Fruit fly (Drosophila melanogaster) whole organism, embryonic: ENCODE measurements around the gene synr.

Experiments used
- CG10147 ChIP-seq: fragments of 200-800 bp; sonication (Bioruptor generic); optimal IDR thresholded peaks from 2 replicates; lab custom pipeline; 2019; ENCODE audit warnings: missing biosample characterization, mild to moderate bottlenecking, missing genetic modification characterization, moderate library complexity
- CG11560 ChIP-seq: fragments of 200-800 bp; sonication (Bioruptor generic); IDR thresholded peaks from 3 replicates; pipeline ENCODE4 v1.3.6; 2022; ENCODE audit warnings: missing biosample characterization, missing genetic modification characterization
- CG13424 ChIP-seq: fragments of 200-800 bp; sonication (Bioruptor generic); optimal IDR thresholded peaks from 2 replicates; lab custom pipeline; 2019; ENCODE audit warnings: missing biosample characterization, mild to moderate bottlenecking, missing genetic modification characterization, moderate library complexity
- CG14965 ChIP-seq: fragments of 200-800 bp; sonication (Bioruptor generic); optimal IDR thresholded peaks from 2 replicates; lab custom pipeline; 2016; ENCODE audit warnings: missing biosample characterization, missing genetic modification characterization, borderline replicate concordance
- CG1603 ChIP-seq: fragments of 200-800 bp; sonication (Bioruptor generic); optimal IDR thresholded peaks from 2 replicates; lab custom pipeline; 2019; ENCODE audit warnings: missing biosample characterization, mild to moderate bottlenecking, missing genetic modification characterization, moderate library complexity
- CG16813 ChIP-seq: fragments of 200-800 bp; sonication (Bioruptor generic); IDR thresholded peaks from 3 replicates; pipeline ENCODE4 v1.3.6; 2022; ENCODE audit warnings: missing biosample characterization, missing genetic modification characterization; ENCODE audit not compliant: partially characterized antibody
- CG4424 ChIP-seq: fragments of 200-800 bp; sonication (Bioruptor generic); optimal IDR thresholded peaks from 3 replicates; lab custom pipeline; 2016; ENCODE audit warnings: missing biosample characterization, missing genetic modification characterization
- CG4617 ChIP-seq: fragments of 200-800 bp; sonication (Bioruptor generic); optimal IDR thresholded peaks from 3 replicates; lab custom pipeline; 2016; ENCODE audit warnings: missing biosample characterization, missing genetic modification characterization, borderline replicate concordance
- CG6791 ChIP-seq: fragments of 200-800 bp; sonication (Bioruptor generic); IDR thresholded peaks from 3 replicates; pipeline ENCODE4 v1.3.6; 2022; ENCODE audit warnings: missing biosample characterization, missing genetic modification characterization; ENCODE audit not compliant: partially characterized antibody
- CG8359 ChIP-seq: fragments of 200-800 bp; sonication (Bioruptor generic); optimal IDR thresholded peaks from 2 replicates; lab custom pipeline; 2017; ENCODE audit warnings: missing biosample characterization, mild to moderate bottlenecking, missing genetic modification characterization, borderline replicate concordance
- CG9437 ChIP-seq: fragments of 200-800 bp; sonication (Bioruptor generic); optimal IDR thresholded peaks from 2 replicates; lab custom pipeline; 2018; ENCODE audit warnings: missing biosample characterization, mild to moderate bottlenecking, missing genetic modification characterization
- HLH3B ChIP-seq: fragments of 200-800 bp; sonication (Bioruptor generic); IDR thresholded peaks from 2 replicates; pipeline ENCODE4 v1.3.6; 2022; ENCODE audit warnings: missing biosample characterization, missing genetic modification characterization
- HLH4C ChIP-seq: fragments of 200-800 bp; sonication (Bioruptor generic); IDR thresholded peaks from 3 replicates; pipeline ENCODE4 v1.3.6; 2022; ENCODE audit warnings: missing biosample characterization, missing genetic modification characterization; ENCODE audit not compliant: partially characterized antibody
- Hey ChIP-seq: fragments of 200-800 bp; sonication (Bioruptor generic); optimal IDR thresholded peaks from 3 replicates; lab custom pipeline; 2018; ENCODE audit warnings: missing biosample characterization, mild to moderate bottlenecking, missing genetic modification characterization
- Hr51 ChIP-seq, 2 experiments: fragments of 200-800 bp; sonication (Bioruptor generic); optimal IDR thresholded peaks; 2 replicates in 1 of 2; 3 replicates in 1 of 2; lab custom pipeline; 2016 to 2018; ENCODE audit warnings: missing biosample characterization in 2 of 2, missing genetic modification characterization in 2 of 2, mild to moderate bottlenecking in 1 of 2, moderate library complexity in 1 of 2
- Hr78 ChIP-seq, 2 experiments: fragments of 200-800 bp in 1 of 2; fragments of >200 bp in 1 of 2; sonication (Bioruptor generic) in 1 of 2; optimal IDR thresholded peaks; 2 replicates each; lab custom pipeline; 2017 to 2019; ENCODE audit warnings: missing biosample characterization in 2 of 2, missing genetic modification characterization in 2 of 2, mild to moderate bottlenecking in 1 of 2, moderate library complexity in 1 of 2
- MBD-R2 ChIP-seq: fragments of 200-800 bp; sonication (Bioruptor generic); IDR thresholded peaks from 2 replicates; pipeline ENCODE4 v1.3.6; 2022; ENCODE audit warnings: missing biosample characterization, missing genetic modification characterization
- MESR4 ChIP-seq: fragments of 200-800 bp; sonication (Bioruptor generic); optimal IDR thresholded peaks from 2 replicates; lab custom pipeline; 2018; ENCODE audit warnings: missing biosample characterization, mild to moderate bottlenecking, missing genetic modification characterization, moderate library complexity
- Med ChIP-seq: fragments of 200-800 bp; sonication (Bioruptor generic); peaks from one replicate; lab custom pipeline; 2016; ENCODE audit warnings: missing biosample characterization, missing genetic modification characterization, mild to moderate bottlenecking, inconsistent platforms, moderate library complexity
- Pdp1 ChIP-seq, 2 experiments: fragments of 200-800 bp; sonication (Bioruptor generic); optimal IDR thresholded peaks; 3 replicates each; lab custom pipeline; 2016; ENCODE audit warnings: missing biosample characterization in 2 of 2, missing genetic modification characterization in 2 of 2, mild to moderate bottlenecking in 1 of 2, moderate library complexity in 1 of 2
- Rx ChIP-seq: fragments of 200-800 bp; sonication (Bioruptor generic); IDR thresholded peaks from 2 replicates; pipeline ENCODE4 v1.3.6; 2022; ENCODE audit warnings: missing biosample characterization, missing genetic modification characterization
- Spps ChIP-seq: fragments of 200-800 bp; sonication (Bioruptor generic); optimal IDR thresholded peaks from 2 replicates; lab custom pipeline; 2018; ENCODE audit warnings: missing biosample characterization, mild to moderate bottlenecking, missing genetic modification characterization
- Taf1 ChIP-seq: fragments of 200-800 bp; sonication (Bioruptor generic); IDR thresholded peaks from 2 replicates; pipeline ENCODE4 v1.3.6; 2022; ENCODE audit warnings: missing biosample characterization, missing genetic modification characterization
- Xbp1 ChIP-seq: fragments of 200-800 bp; sonication (Bioruptor generic); optimal IDR thresholded peaks from 3 replicates; lab custom pipeline; 2016; ENCODE audit warnings: missing biosample characterization, mild to moderate bottlenecking, missing genetic modification characterization
- YL-1 ChIP-seq: fragments of 200-800 bp; sonication (Bioruptor generic); optimal IDR thresholded peaks from 3 replicates; lab custom pipeline; 2017; ENCODE audit warnings: missing biosample characterization, mild to moderate bottlenecking, missing genetic modification characterization
- aop ChIP-seq: fragments of 200-800 bp; sonication (Bioruptor generic); IDR thresholded peaks from 2 replicates; pipeline ENCODE4 v1.3.6; 2022; ENCODE audit warnings: missing biosample characterization, missing genetic modification characterization
- bsh ChIP-seq, 2 experiments: fragments of 200-800 bp; sonication (Bioruptor generic); optimal IDR thresholded peaks; 2 replicates each; lab custom pipeline; 2017 to 2018; ENCODE audit warnings: mild to moderate bottlenecking in 2 of 2, missing biosample characterization in 2 of 2, missing genetic modification characterization in 2 of 2, moderate library complexity in 1 of 2
- cad ChIP-seq: fragments of >200 bp; optimal IDR thresholded peaks from 2 replicates; lab custom pipeline; 2017; ENCODE audit warnings: missing biosample characterization, missing genetic modification characterization
- chinmo ChIP-seq: fragments of 200-800 bp; sonication (Bioruptor generic); IDR thresholded peaks from 4 replicates; pipeline ENCODE4 v1.3.6; 2022; ENCODE audit warnings: missing biosample characterization, missing genetic modification characterization; ENCODE audit not compliant: partially characterized antibody
- crc ChIP-seq: fragments of 200-800 bp; sonication (Bioruptor generic); optimal IDR thresholded peaks from 2 replicates; lab custom pipeline; 2016; ENCODE audit warnings: missing biosample characterization, missing genetic modification characterization
- dimm ChIP-seq: fragments of 200-800 bp; sonication (Bioruptor generic); IDR thresholded peaks from 2 replicates; pipeline ENCODE4 v1.3.6; 2022; ENCODE audit warnings: missing biosample characterization, missing genetic modification characterization
- dpn ChIP-seq, 2 experiments: fragments of 200-800 bp; sonication (Bioruptor generic); optimal IDR thresholded peaks; 3 replicates each; lab custom pipeline; 2016; ENCODE audit warnings: missing biosample characterization in 2 of 2, missing genetic modification characterization in 2 of 2
- fru ChIP-seq: fragments of >200 bp; optimal IDR thresholded peaks from 2 replicates; lab custom pipeline; 2017
- ftz-f1 ChIP-seq: fragments of 200-800 bp; sonication (Bioruptor generic); optimal IDR thresholded peaks from 2 replicates; lab custom pipeline; 2016; ENCODE audit warnings: missing biosample characterization, missing genetic modification characterization
- gfzf ChIP-seq: fragments of 200-800 bp; sonication (Bioruptor generic); optimal IDR thresholded peaks from 2 replicates; lab custom pipeline; 2016; ENCODE audit warnings: missing biosample characterization, mild to moderate bottlenecking, missing genetic modification characterization, moderate library complexity
- grn ChIP-seq: fragments of 200-800 bp; sonication (Bioruptor generic); optimal IDR thresholded peaks from 3 replicates; lab custom pipeline; 2017; ENCODE audit warnings: missing biosample characterization, missing genetic modification characterization
- hbn ChIP-seq: fragments of 200-800 bp; sonication (Bioruptor generic); IDR thresholded peaks from 2 replicates; pipeline ENCODE4 v1.3.6; 2022; ENCODE audit warnings: missing biosample characterization, missing genetic modification characterization; ENCODE audit not compliant: partially characterized antibody
- jing ChIP-seq: fragments of 200-800 bp; sonication (Bioruptor generic); optimal IDR thresholded peaks from 2 replicates; lab custom pipeline; 2018; ENCODE audit warnings: missing biosample characterization, mild to moderate bottlenecking, missing genetic modification characterization
- kni ChIP-seq: fragments of 200-800 bp; sonication (Bioruptor generic); optimal IDR thresholded peaks from 3 replicates; lab custom pipeline; 2017; ENCODE audit warnings: mild to moderate bottlenecking, missing biosample characterization, missing genetic modification reagents, missing genetic modification characterization
- pfk ChIP-seq: fragments of 200-800 bp; sonication (Bioruptor generic); optimal IDR thresholded peaks from 2 replicates; lab custom pipeline; 2018; ENCODE audit warnings: missing biosample characterization, mild to moderate bottlenecking, missing genetic modification characterization, moderate library complexity
- phol ChIP-seq: fragments of 200-800 bp; sonication (Bioruptor generic); optimal IDR thresholded peaks from 3 replicates; lab custom pipeline; 2018; ENCODE audit warnings: missing biosample characterization, mild to moderate bottlenecking, missing genetic modification characterization, moderate library complexity
- pita ChIP-seq: fragments of 200-800 bp; sonication (Bioruptor generic); optimal IDR thresholded peaks from 2 replicates; lab custom pipeline; 2017; ENCODE audit warnings: missing biosample characterization, mild to moderate bottlenecking, missing genetic modification characterization
- pzg ChIP-seq: fragments of 200-800 bp; sonication (Bioruptor generic); optimal IDR thresholded peaks from 3 replicates; lab custom pipeline; 2018; ENCODE audit warnings: missing biosample characterization, mild to moderate bottlenecking, missing genetic modification characterization, moderate library complexity
- sens ChIP-seq: fragments of 200-800 bp; sonication (Bioruptor generic); peaks from one replicate; lab custom pipeline; 2016; ENCODE audit warnings: missing biosample characterization, missing genetic modification characterization
- sim ChIP-seq: fragments of 200-800 bp; sonication (Bioruptor generic); IDR thresholded peaks from 2 replicates; pipeline ENCODE4 v1.3.6; 2022; ENCODE audit warnings: missing biosample characterization, missing genetic modification characterization
- slp2 ChIP-seq: fragments of 200-800 bp; sonication (Bioruptor generic); optimal IDR thresholded peaks from 2 replicates; lab custom pipeline; 2016; ENCODE audit warnings: missing biosample characterization, missing genetic modification characterization
- vnd ChIP-seq: fragments of 200-800 bp; sonication (Bioruptor generic); IDR thresholded peaks from 3 replicates; pipeline ENCODE4 v1.3.6; 2022; ENCODE audit warnings: missing biosample characterization, missing genetic modification characterization; ENCODE audit not compliant: partially characterized antibody
- wdn ChIP-seq: fragments of 200-800 bp; sonication (Bioruptor generic); IDR thresholded peaks from 2 replicates; pipeline ENCODE4 v1.3.6; 2022; ENCODE audit warnings: missing biosample characterization, missing genetic modification characterization

Gene synr

DNA sequence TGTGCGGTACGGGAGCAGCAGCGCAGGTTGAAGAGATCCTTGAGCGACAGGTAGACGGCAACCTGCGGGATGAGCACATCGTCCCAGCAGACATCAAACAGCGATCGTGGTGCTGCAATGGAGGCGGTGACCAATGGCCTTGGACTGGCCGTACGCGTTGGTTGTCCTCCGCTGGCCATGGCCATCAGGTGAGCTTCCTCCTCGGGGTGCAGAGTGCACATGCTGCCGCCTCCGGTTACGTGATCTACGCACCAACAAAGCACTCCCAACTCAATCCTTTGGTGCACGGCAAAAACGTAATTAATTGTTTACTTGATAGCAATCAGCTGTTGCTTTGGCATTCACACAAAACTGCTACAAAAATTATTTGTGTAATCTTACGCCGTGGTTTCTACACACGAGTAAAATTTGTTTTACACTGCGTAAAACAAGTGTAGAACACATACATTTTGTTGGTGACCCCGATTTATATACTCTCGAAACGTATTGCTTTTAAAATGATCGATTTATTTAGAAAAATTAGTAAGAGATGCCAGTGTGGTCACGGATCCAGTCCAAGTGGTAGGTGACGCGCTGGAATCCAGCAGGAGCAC lies 7.0 kb downstream of the synr start, which contains the start of gene jet (continued):
- TF ChIP-seq sim (GFP tag; lab: Robert Waterston, UW) (no peak), dpn (GFP tag; optimal IDR thresholded peaks at IDR 0.05; lab: Kevin White, UChicago) (no peak), Spps (tag; lab: Kevin White, UChicago) (no peak), MESR4 (GFP tag; lab: Kevin White, UChicago) (peak; percentile 65), CG13424 (tag; lab: Kevin White, UChicago) (no peak), pita (GFP tag; lab: Kevin White, UChicago) (no peak), hbn (GFP tag; lab: Robert Waterston, UW) (0 out of 2 replicates have a peak, but pooled peaks have one; percentile 20), wdn (no peak), Xbp1 (no peak), aop (no peak), CG14965 (GFP tag; lab: Kevin White, UChicago) (no peak), Med (peak; percentile 67), Hr78 (GFP tag; optimal IDR thresholded peaks at IDR 0.05; lab: Kevin White, UChicago) (no peak), vnd (GFP tag; lab: Robert Waterston, UW) (peak; percentile 43; the same call in 1 of the 3 replicates), gfzf (peak; percentile 43), sens (GFP tag; lab: Kevin White, UChicago) (no peak), crc (GFP tag; lab: Kevin White, UChicago) (no peak), grn (GFP tag; lab: Kevin White, UChicago) (peak; percentile 78), CG11560 (tag; lab: Robert Waterston, UW) (no peak), cad (GFP tag; lab: Kevin White, UChicago) (no peak), CG16813 (GFP tag; lab: Robert Waterston, UW) (peak; percentile 67), bsh (GFP tag; optimal IDR thresholded peaks at IDR 0.05; lab: Kevin White, UChicago) (no peak), dimm (GFP tag; lab: Robert Waterston, UW) (no peak), HLH4C (GFP tag; lab: Robert Waterston, UW) (peak; percentile 55; the same call in 1 of the 3 replicates), Rx (GFP tag; lab: Robert Waterston, UW) (no peak), HLH3B (GFP tag; lab: Robert Waterston, UW) (no peak), pfk (GFP tag; lab: Kevin White, UChicago) (no peak), Pdp1 (GFP tag; optimal IDR thresholded peaks at IDR 0.05; lab: Kevin White, UChicago) (peak in 1 of 2 experiments; percentile 31), CG4424 (GFP tag; lab: Kevin White, UChicago) (no peak), Hey (tag; lab: Kevin White, UChicago) (no peak), YL-1 (GFP tag; lab: Kevin White, UChicago) (peak; percentile 2), slp2 (GFP tag; lab: Kevin White, UChicago) (no peak), Taf1 (GFP tag; lab: Robert Waterston, UW) (no peak), CG9437 (peak; percentile 19), CG8359 (GFP tag; lab: Kevin White, UChicago) (no peak), fru (lab: Kevin White, UChicago) (no peak), kni (GFP tag; lab: Kevin White, UChicago) (no peak), pzg (GFP tag; lab: Kevin White, UChicago) (peak; percentile 51), CG4617 (GFP tag; lab: Kevin White, UChicago) (peak; percentile 53), Hr51 (GFP tag; optimal IDR thresholded peaks at IDR 0.05; lab: Kevin White, UChicago) (no peak), phol (peak; percentile 28), chinmo (GFP tag; lab: Robert Waterston, UW) (0 out of 4 replicates have a peak, but pooled peaks have one; percentile 23), CG10147 (GFP tag; lab: Kevin White, UChicago) (no peak), CG1603 (tag; lab: Kevin White, UChicago) (no peak), ftz-f1 (peak; percentile 81), jing (GFP tag; lab: Kevin White, UChicago) (no peak), MBD-R2 (GFP tag; lab: Robert Waterston, UW) (peak; percentile 97), CG6791 (peak; percentile 57; the same call in 2 of the 3 replicates)
